Worm (Caenorhabditis elegans) whole organism, young adult: ENCODE data around the gene clec-263.

Experiments used
- B0035.1 ChIP-seq: sonication (generic microtip); optimal IDR thresholded peaks from 2 replicates; lab custom pipeline; 2016; ENCODE audit warnings: missing genetic modification characterization, mild to moderate bottlenecking, missing compliant biosample characterization, missing genotype, missing genetic modification reagents
- C06A6.2 ChIP-seq: fragments of 200-800 bp; sonication (Bioruptor generic); conservative IDR thresholded peaks from 2 replicates; pipeline ENCODE4 v1.3.6; 2022; ENCODE audit warnings: missing genetic modification characterization, missing compliant biosample characterization
- D2030.7 ChIP-seq: fragments of 200-800 bp; sonication (Bioruptor generic); IDR thresholded peaks from 2 replicates; pipeline ENCODE4 v1.3.6; 2022; ENCODE audit warnings: missing genetic modification reagents, missing genetic modification characterization, missing compliant biosample characterization
- F49E8.2 ChIP-seq: sonication (generic microtip); optimal IDR thresholded peaks from 3 replicates; lab custom pipeline; 2017; ENCODE audit warnings: missing genetic modification characterization, mild to moderate bottlenecking, missing compliant biosample characterization, antibody characterized with exemption, moderate library complexity; ENCODE audit not compliant: insufficient read depth
- F57A8.1 ChIP-seq: fragments of 200-800 bp; sonication (Bioruptor generic); optimal IDR thresholded peaks from 2 replicates; lab custom pipeline; 2018; ENCODE audit warnings: mild to moderate bottlenecking, missing genetic modification characterization, moderate library complexity, missing compliant biosample characterization
- Y67H2A.10 ChIP-seq: fragments of 200-800 bp; sonication (Bioruptor generic); conservative IDR thresholded peaks from 2 replicates; pipeline ENCODE4 v1.3.6; 2022; ENCODE audit warnings: missing genetic modification reagents, missing genetic modification characterization, missing compliant biosample characterization
- Y79H2A.3 ChIP-seq: fragments of 200-800 bp; sonication (Bioruptor generic); conservative IDR thresholded peaks from 2 replicates; pipeline ENCODE4 v1.3.6; 2022; ENCODE audit warnings: missing genetic modification reagents, missing genetic modification characterization, missing compliant biosample characterization
- ZK185.1 ChIP-seq: sonication (generic microtip); optimal IDR thresholded peaks from 2 replicates; lab custom pipeline; 2016; ENCODE audit warnings: mild to moderate bottlenecking, missing genetic modification characterization, missing compliant biosample characterization; ENCODE audit not compliant: poor library complexity, severe bottlenecking
- ama-1 ChIP-seq, 3 experiments: fragments of 150-350 bp in 1 of 3; sonication (generic microtip) in 2 of 3; optimal IDR thresholded peaks; 2 replicates each; lab custom pipeline; 2014 to 2018; ENCODE audit warnings: missing biosample characterization in 2 of 3, missing genetic modification characterization in 2 of 3, missing genetic modification reagents in 2 of 3
- aptf-2 ChIP-seq: fragments of 200-800 bp; sonication (Bioruptor generic); conservative IDR thresholded peaks from 2 replicates; pipeline ENCODE4 v1.3.6; 2022; ENCODE audit warnings: missing genetic modification reagents, missing genetic modification characterization, missing compliant biosample characterization
- atf-7 ChIP-seq: sonication (generic microtip); optimal IDR thresholded peaks from 2 replicates; lab custom pipeline; 2017; ENCODE audit warnings: mild to moderate bottlenecking, missing genetic modification characterization, missing compliant biosample characterization
- athp-1 ChIP-seq: sonication (generic microtip); optimal IDR thresholded peaks from 2 replicates; lab custom pipeline; 2017; ENCODE audit warnings: mild to moderate bottlenecking, missing genetic modification characterization, missing compliant biosample characterization
- attf-5 ChIP-seq: fragments of 200-800 bp; sonication (Bioruptor generic); optimal IDR thresholded peaks from 2 replicates; lab custom pipeline; 2018; ENCODE audit warnings: mild to moderate bottlenecking, missing genetic modification characterization, missing compliant biosample characterization
- bed-1 ChIP-seq: fragments of 200-800 bp; sonication (Bioruptor generic); IDR thresholded peaks from 2 replicates; pipeline ENCODE4 v1.3.6; 2022; ENCODE audit warnings: missing genetic modification reagents, missing genetic modification characterization, missing compliant biosample characterization
- ccch-3 ChIP-seq: fragments of 200-800 bp; sonication (Bioruptor generic); optimal IDR thresholded peaks from 2 replicates; lab custom pipeline; 2018; ENCODE audit warnings: mild to moderate bottlenecking, missing genetic modification characterization, missing compliant biosample characterization
- cebp-1 ChIP-seq, 2 experiments: fragments of 200-800 bp in 1 of 2; sonication (Bioruptor generic) in 1 of 2; sonication (generic microtip) in 1 of 2; IDR thresholded peaks in 1 of 2; optimal IDR thresholded peaks in 1 of 2; 2 replicates each; pipeline versions ENCODE4 v1.3.6 to Lab custom; 2017 to 2022; ENCODE audit warnings: missing compliant biosample characterization in 2 of 2, missing genetic modification characterization in 2 of 2, mild to moderate bottlenecking in 1 of 2, missing genetic modification reagents in 1 of 2, moderate library complexity in 1 of 2
- ceh-27 ChIP-seq: fragments of 200-800 bp; sonication (Bioruptor generic); optimal IDR thresholded peaks from 2 replicates; lab custom pipeline; 2018; ENCODE audit warnings: mild to moderate bottlenecking, missing genetic modification characterization, moderate library complexity, missing compliant biosample characterization
- ceh-79 ChIP-seq: sonication (generic microtip); optimal IDR thresholded peaks from 2 replicates; lab custom pipeline; 2017; ENCODE audit warnings: mild to moderate bottlenecking, missing genetic modification characterization, missing compliant biosample characterization
- die-1 ChIP-seq: sonication (generic microtip); optimal IDR thresholded peaks from 2 replicates; lab custom pipeline; 2016; ENCODE audit warnings: missing genotype, mild to moderate bottlenecking, missing genetic modification characterization, missing compliant biosample characterization
- dpff-1 ChIP-seq: sonication (generic microtip); optimal IDR thresholded peaks from 2 replicates; lab custom pipeline; 2017; ENCODE audit warnings: mild to moderate bottlenecking, missing genetic modification characterization, missing compliant biosample characterization
- egl-18 ChIP-seq: fragments of 200-800 bp; sonication (Bioruptor generic); IDR thresholded peaks from 2 replicates; pipeline ENCODE4 v1.3.6; 2022; ENCODE audit warnings: missing genetic modification reagents, missing genetic modification characterization, missing compliant biosample characterization
- ekl-4 ChIP-seq: fragments of 200-800 bp; sonication (Bioruptor generic); IDR thresholded peaks from 2 replicates; pipeline ENCODE4 v1.3.6; 2022; ENCODE audit warnings: missing genetic modification reagents, missing genetic modification characterization, missing compliant biosample characterization
- ets-4 ChIP-seq: fragments of 200-800 bp; sonication (Bioruptor generic); optimal IDR thresholded peaks from 2 replicates; lab custom pipeline; 2018; ENCODE audit warnings: mild to moderate bottlenecking, missing genetic modification characterization, missing compliant biosample characterization
- hlh-12 ChIP-seq: sonication (generic microtip); optimal IDR thresholded peaks from 2 replicates; lab custom pipeline; 2016; ENCODE audit warnings: missing genetic modification characterization, missing compliant biosample characterization
- hlh-26 ChIP-seq: fragments of 200-800 bp; sonication (Bioruptor generic); conservative IDR thresholded peaks from 2 replicates; pipeline ENCODE4 v1.3.6; 2022; ENCODE audit warnings: missing genetic modification reagents, missing genetic modification characterization, missing compliant biosample characterization
- hmg-20 ChIP-seq: fragments of 200-800 bp; sonication (Bioruptor generic); IDR thresholded peaks from 2 replicates; pipeline ENCODE4 v1.3.6; 2022; ENCODE audit warnings: missing genetic modification reagents, missing genetic modification characterization, missing compliant biosample characterization
- hrde-1 ChIP-seq: sonication (generic microtip); optimal IDR thresholded peaks from 2 replicates; lab custom pipeline; 2016; ENCODE audit warnings: missing genetic modification characterization, mild to moderate bottlenecking, missing compliant biosample characterization, moderate library complexity, missing genotype, missing genetic modification reagents, borderline replicate concordance
- hsf-1 ChIP-seq: fragments of 200-800 bp; sonication (Bioruptor generic); IDR thresholded peaks from 2 replicates; pipeline ENCODE4 v1.3.6; 2022; ENCODE audit warnings: missing genetic modification reagents, missing genetic modification characterization, missing compliant biosample characterization
- lag-1 ChIP-seq: fragments of 200-800 bp; sonication (Bioruptor generic); IDR thresholded peaks from 2 replicates; pipeline ENCODE4 v1.3.6; 2022; ENCODE audit warnings: missing genetic modification reagents, missing genetic modification characterization, missing compliant biosample characterization
- let-607 ChIP-seq, 2 experiments: fragments of 200-800 bp in 1 of 2; sonication (Bioruptor generic) in 1 of 2; sonication (generic microtip) in 1 of 2; optimal IDR thresholded peaks; 2 replicates each; lab custom pipeline; 2016 to 2018; ENCODE audit warnings: mild to moderate bottlenecking in 2 of 2, missing compliant biosample characterization in 2 of 2, missing genetic modification characterization in 2 of 2, moderate library complexity in 2 of 2, missing genotype in 1 of 2
- lin-40 ChIP-seq: sonication (generic microtip); optimal IDR thresholded peaks from 2 replicates; lab custom pipeline; 2016; ENCODE audit warnings: missing genetic modification characterization, mild to moderate bottlenecking, missing compliant biosample characterization, missing genotype, missing genetic modification reagents
- lsy-27 ChIP-seq: sonication (generic microtip); optimal IDR thresholded peaks from 2 replicates; lab custom pipeline; 2017; ENCODE audit warnings: missing genetic modification characterization, mild to moderate bottlenecking, missing compliant biosample characterization, antibody characterized with exemption, missing genotype, borderline replicate concordance; ENCODE audit not compliant: insufficient read depth
- madf-6 ChIP-seq: fragments of 200-800 bp; sonication (Bioruptor generic); IDR thresholded peaks from 2 replicates; pipeline ENCODE4 v1.3.6; 2022; ENCODE audit warnings: missing genetic modification reagents, missing genetic modification characterization, missing compliant biosample characterization
- mes-4 ChIP-seq: sonication (generic microtip); optimal IDR thresholded peaks from 2 replicates; lab custom pipeline; 2016; ENCODE audit warnings: missing genotype, missing genetic modification characterization, missing compliant biosample characterization
- mxl-1 ChIP-seq: sonication (generic microtip); optimal IDR thresholded peaks from 2 replicates; lab custom pipeline; 2016; ENCODE audit warnings: missing genetic modification characterization, missing compliant biosample characterization
- nhr-179 ChIP-seq: sonication (generic microtip); optimal IDR thresholded peaks from 2 replicates; lab custom pipeline; 2016; ENCODE audit warnings: mild to moderate bottlenecking, missing genetic modification characterization, missing compliant biosample characterization
- pha-4 ChIP-seq: fragments of 150-350 bp; sonication (generic microtip); optimal IDR thresholded peaks from 2 replicates; lab custom pipeline; 2014; ENCODE audit warnings: missing biosample characterization, missing genetic modification reagents, missing genetic modification characterization
- repo-1 ChIP-seq: sonication (generic microtip); optimal IDR thresholded peaks from 2 replicates; lab custom pipeline; 2017; ENCODE audit warnings: mild to moderate bottlenecking, missing genetic modification characterization, missing compliant biosample characterization
- snpc-4 ChIP-seq, 5 experiments: fragments of 150-350 bp in 1 of 5; sonication (generic microtip) in 4 of 5; optimal IDR thresholded peaks; 2 replicates each; lab custom pipeline; 2014 to 2018; ENCODE audit warnings: missing genetic modification characterization in 5 of 5, missing biosample characterization in 3 of 5, antibody characterized with exemption in 2 of 5, mild to moderate bottlenecking in 2 of 5, missing compliant biosample characterization in 2 of 5, missing genotype in 2 of 5, moderate library complexity in 2 of 5, missing genetic modification reagents in 1 of 5
- tlf-1 ChIP-seq: fragments of 200-800 bp; sonication (Bioruptor generic); optimal IDR thresholded peaks from 2 replicates; lab custom pipeline; 2018; ENCODE audit warnings: mild to moderate bottlenecking, missing genetic modification characterization, missing compliant biosample characterization
- xnd-1 ChIP-seq: sonication (generic microtip); optimal IDR thresholded peaks from 2 replicates; lab custom pipeline; 2016; ENCODE audit warnings: missing genotype, missing genetic modification reagents, missing genetic modification characterization, missing compliant biosample characterization
- ztf-18 ChIP-seq: sonication (generic microtip); optimal IDR thresholded peaks from 2 replicates; lab custom pipeline; 2016; ENCODE audit warnings: missing genotype, mild to moderate bottlenecking, missing genetic modification characterization, missing compliant biosample characterization
- ztf-25 ChIP-seq: fragments of 200-800 bp; sonication (Bioruptor generic); IDR thresholded peaks from 2 replicates; pipeline ENCODE4 v1.3.6; 2022; ENCODE audit warnings: missing genetic modification reagents, missing genetic modification characterization, missing compliant biosample characterization
- ztf-26 ChIP-seq: sonication (generic microtip); optimal IDR thresholded peaks from 2 replicates; lab custom pipeline; 2017; ENCODE audit warnings: missing genetic modification characterization, missing compliant biosample characterization
- ztf-6 ChIP-seq: fragments of 200-800 bp; sonication (Bioruptor generic); IDR thresholded peaks from 2 replicates; pipeline ENCODE4 v1.3.6; 2022; ENCODE audit warnings: missing genetic modification reagents, missing genetic modification characterization, missing compliant biosample characterization

The clec-263 gene

DNA sequence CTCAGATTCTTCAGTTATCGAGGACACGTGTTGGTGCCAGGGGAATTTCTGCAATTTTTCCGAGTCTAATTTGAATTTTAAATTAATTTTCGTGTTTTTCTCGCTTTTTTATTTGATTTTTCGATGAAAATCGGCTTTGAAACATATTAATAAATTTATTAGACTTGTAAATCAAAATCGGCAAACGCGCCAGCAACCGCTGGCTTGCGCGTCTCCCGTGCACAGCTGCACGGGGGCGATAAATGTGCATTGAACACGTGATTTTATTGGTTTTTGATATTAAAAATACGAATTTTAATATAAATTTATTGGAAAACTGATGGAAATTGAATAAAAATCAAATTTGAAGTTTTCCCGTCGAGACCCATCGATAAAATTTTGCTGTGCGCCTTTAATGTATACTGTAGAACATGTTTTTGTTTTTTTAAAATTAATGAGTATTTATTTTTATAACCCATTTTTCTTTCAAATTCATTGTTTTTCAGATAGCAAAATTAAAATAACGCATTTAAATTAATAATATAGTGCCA lies 6.2 kb downstream of the clec-263 start, which contains the start of gene F26F2.7 (continued):
- TF ChIP-seq hsf-1 = no peak
- TF ChIP-seq ama-1 (optimal IDR thresholded peaks at IDR 0.05; lab: Kevin White, UChicago) = no peak
- no peak for TF ChIP-seq ama-1 (GFP tag; optimal IDR thresholded peaks at IDR 0.05; lab: Kevin White, UChicago)
- TF ChIP-seq mxl-1 (tag; lab: Kevin White, UChicago) = peak; percentile 9
- TF ChIP-seq hlh-26 (GFP tag; lab: Robert Waterston, UW) = no peak
- peak; percentile 29 for TF ChIP-seq ceh-79 (tag; lab: Kevin White, UChicago)
- no peak for TF ChIP-seq ZK185.1 (tag; lab: Kevin White, UChicago)
- TF ChIP-seq Y79H2A.3 (GFP tag; lab: Robert Waterston, UW) = peak; percentile 29; the same call in 1 of the 2 replicates
- no peak for TF ChIP-seq aptf-2 (GFP tag; lab: Robert Waterston, UW)
- no peak for TF ChIP-seq egl-18 (GFP tag; lab: Robert Waterston, UW)
- no peak for TF ChIP-seq ccch-3
- TF ChIP-seq nhr-179 (tag; lab: Kevin White, UChicago) = no peak
- no peak for TF ChIP-seq ztf-25 (GFP tag; lab: Robert Waterston, UW)
- TF ChIP-seq Y67H2A.10 (GFP tag; lab: Robert Waterston, UW) = peak; percentile 63; the same call in 1 of the 2 replicates
- peak; percentile 92 for TF ChIP-seq attf-5 (GFP tag; lab: Kevin White, UChicago)
- no peak for TF ChIP-seq bed-1
- TF ChIP-seq athp-1 (tag; lab: Kevin White, UChicago) = peak; percentile 85
- no peak for TF ChIP-seq ets-4 (GFP tag; lab: Kevin White, UChicago)
- no peak for TF ChIP-seq lsy-27 (tag; lab: Kevin White, UChicago)
- peak; percentile 99 for TF ChIP-seq ztf-18 (tag; lab: Kevin White, UChicago)
- TF ChIP-seq repo-1 (tag; lab: Kevin White, UChicago) = peak; percentile 89
- no peak for TF ChIP-seq hlh-12 (tag; lab: Kevin White, UChicago)
- no peak for TF ChIP-seq ztf-6
- no peak for TF ChIP-seq F49E8.2
- TF ChIP-seq lin-40 (tag; lab: Kevin White, UChicago) = peak; percentile 90
- peak; percentile 83 for TF ChIP-seq atf-7
- TF ChIP-seq mes-4 (tag; lab: Kevin White, UChicago) = no peak
- TF ChIP-seq tlf-1 (GFP tag; lab: Kevin White, UChicago) = peak; percentile 92
- peak; percentile 100 for TF ChIP-seq xnd-1 (tag; lab: Kevin White, UChicago)
- TF ChIP-seq ekl-4 = peak; percentile 89
- no peak for TF ChIP-seq ceh-27 (GFP tag; lab: Kevin White, UChicago)
- no peak for TF ChIP-seq lag-1 (GFP tag; lab: Robert Waterston, UW)
- 0 out of 2 replicates have a peak, but pooled peaks have one; percentile 37 for TF ChIP-seq cebp-1 (GFP tag; IDR thresholded peaks at IDR 0.05; lab: Robert Waterston, UW)
- peak; percentile 89 for TF ChIP-seq cebp-1 (tag; optimal IDR thresholded peaks at IDR 0.05; lab: Kevin White, UChicago)
- peak; percentile 33 to 81 for TF ChIP-seq let-607 (tag; optimal IDR thresholded peaks at IDR 0.05; lab: Kevin White, UChicago)
- peak; percentile 91 for TF ChIP-seq D2030.7 (GFP tag; lab: Robert Waterston, UW)
- TF ChIP-seq F57A8.1 (GFP tag; lab: Kevin White, UChicago) = no peak
- TF ChIP-seq snpc-4 (GFP tag; optimal IDR thresholded peaks at IDR 0.05; lab: Kevin White, UChicago) = no peak
- TF ChIP-seq snpc-4 (tag; optimal IDR thresholded peaks at IDR 0.05; lab: Kevin White, UChicago) = peak in 3 of 4 experiments; percentile 26 to 85 (median 79)
- no peak for TF ChIP-seq hrde-1 (tag; lab: Kevin White, UChicago)
- TF ChIP-seq pha-4 (tag; lab: Kevin White, UChicago) = peak; percentile 48
- peak; percentile 56 for TF ChIP-seq B0035.1 (tag; lab: Kevin White, UChicago)
- peak; percentile 64 for TF ChIP-seq C06A6.2 (GFP tag; lab: Robert Waterston, UW)
- TF ChIP-seq die-1 (tag; lab: Kevin White, UChicago) = no peak
- TF ChIP-seq hmg-20 = peak; percentile 79
- TF ChIP-seq madf-6 (GFP tag; lab: Robert Waterston, UW) = peak; percentile 99
- TF ChIP-seq dpff-1 (tag; lab: Kevin White, UChicago) = no peak
- peak; percentile 76 for TF ChIP-seq ztf-26
